Fruit fly (Drosophila melanogaster): ENCODE data around the gene Obp28a.

Gene Obp28a

DNA sequence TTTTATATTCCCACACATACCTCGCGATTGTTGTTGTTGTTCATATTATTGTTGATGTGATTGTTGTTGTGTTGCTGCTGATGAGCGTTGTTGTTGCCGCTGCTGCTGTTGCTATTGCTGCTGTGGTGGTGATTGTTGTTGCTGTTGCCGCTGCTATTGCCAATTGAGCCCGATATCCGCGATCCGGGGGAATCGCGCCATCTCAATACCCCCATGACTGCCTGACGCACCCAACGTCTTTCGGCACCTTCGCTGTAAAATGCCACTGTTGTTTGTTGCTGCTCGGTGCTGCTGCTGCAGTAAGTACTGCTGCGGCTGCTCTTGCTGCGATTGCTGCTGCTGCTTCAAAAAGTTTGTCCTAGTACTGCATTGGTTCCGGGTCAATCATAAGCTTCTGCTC is 32.0 kb upstream of the Obp28a start:
- TF ChIP-seq insv (optimal IDR thresholded peaks at IDR 0.05) = no peak
- TF ChIP-seq Sin3A (optimal IDR thresholded peaks at IDR 0.05) = no peak
- no peak for TF ChIP-seq h (optimal IDR thresholded peaks at IDR 0.05)
- TF ChIP-seq ttk (optimal IDR thresholded peaks at IDR 0.05) = no peak
- TF ChIP-seq psq (optimal IDR thresholded peaks at IDR 0.05) = no peak
- no peak for TF ChIP-seq Myc (optimal IDR thresholded peaks at IDR 0.05)

DNA sequence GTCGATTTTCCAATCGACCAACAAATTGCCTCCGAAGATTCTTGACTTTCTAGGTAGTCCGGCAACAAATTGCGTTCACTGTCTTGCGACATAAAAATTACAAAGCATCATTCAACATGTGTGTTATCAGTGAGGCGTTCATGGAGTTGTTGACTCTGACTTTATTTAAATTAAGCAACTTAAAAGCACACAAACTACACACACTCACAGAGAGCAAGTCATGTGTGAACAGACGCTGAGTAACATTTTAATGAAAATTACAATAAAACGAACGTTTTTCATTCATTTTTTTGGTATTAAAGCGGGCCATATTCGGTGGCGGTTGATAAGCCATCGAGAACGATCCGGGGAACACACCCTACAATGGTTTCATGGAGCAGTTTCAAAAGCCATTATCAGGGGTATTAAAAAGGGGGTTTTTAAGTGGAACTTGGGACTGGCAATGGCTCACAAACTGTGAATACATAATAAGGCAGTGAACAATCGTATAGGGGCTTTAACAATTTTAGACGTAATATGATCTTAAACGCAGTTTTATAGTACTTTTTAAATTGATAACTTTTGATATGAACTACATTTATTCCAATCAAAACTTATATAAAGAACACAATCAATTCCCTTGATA is 31.1 kb upstream of the Obp28a start:
- TF ChIP-seq h (optimal IDR thresholded peaks at IDR 0.05) = no peak
- no peak for TF ChIP-seq ttk (optimal IDR thresholded peaks at IDR 0.05)
- TF ChIP-seq Sin3A (optimal IDR thresholded peaks at IDR 0.05) = no peak
- no peak for TF ChIP-seq Myc (optimal IDR thresholded peaks at IDR 0.05)
- no peak for TF ChIP-seq psq (optimal IDR thresholded peaks at IDR 0.05)
- TF ChIP-seq insv (optimal IDR thresholded peaks at IDR 0.05) = no peak

DNA sequence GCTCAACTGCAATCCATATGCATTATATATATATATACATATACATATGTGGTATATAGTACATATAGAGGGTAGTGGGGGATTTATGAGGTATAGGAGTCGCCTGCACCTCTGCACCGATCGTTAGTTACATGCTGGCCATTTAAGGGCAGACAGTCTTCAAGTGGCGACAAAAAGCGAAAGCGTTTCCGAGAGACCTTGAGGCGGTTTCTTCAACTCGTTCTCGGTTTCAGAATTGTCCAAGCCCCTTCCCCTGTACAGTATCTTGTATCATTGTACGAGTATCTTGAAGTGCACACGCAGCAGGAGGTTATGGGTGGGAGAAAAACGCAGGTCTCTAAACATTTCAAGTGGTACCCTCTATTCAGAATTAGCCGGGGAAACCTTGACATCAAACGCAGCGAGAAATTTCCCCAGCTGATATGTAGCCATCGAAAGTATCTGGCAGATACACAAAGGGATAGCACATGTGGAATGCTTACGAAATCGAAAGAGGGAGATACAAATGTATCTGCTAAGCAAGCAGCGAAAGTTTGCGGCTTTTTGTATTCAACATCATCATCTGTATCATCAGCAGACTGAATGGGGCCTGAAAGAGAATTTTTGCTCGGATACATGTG is 29.9 kb upstream of the Obp28a start:
- TF ChIP-seq ttk (optimal IDR thresholded peaks at IDR 0.05) = no peak
- TF ChIP-seq h (optimal IDR thresholded peaks at IDR 0.05) = no peak
- TF ChIP-seq Sin3A (optimal IDR thresholded peaks at IDR 0.05) = no peak
- no peak for TF ChIP-seq insv (optimal IDR thresholded peaks at IDR 0.05)
- no peak for TF ChIP-seq psq (optimal IDR thresholded peaks at IDR 0.05)
- no peak for TF ChIP-seq Myc (optimal IDR thresholded peaks at IDR 0.05)

DNA sequence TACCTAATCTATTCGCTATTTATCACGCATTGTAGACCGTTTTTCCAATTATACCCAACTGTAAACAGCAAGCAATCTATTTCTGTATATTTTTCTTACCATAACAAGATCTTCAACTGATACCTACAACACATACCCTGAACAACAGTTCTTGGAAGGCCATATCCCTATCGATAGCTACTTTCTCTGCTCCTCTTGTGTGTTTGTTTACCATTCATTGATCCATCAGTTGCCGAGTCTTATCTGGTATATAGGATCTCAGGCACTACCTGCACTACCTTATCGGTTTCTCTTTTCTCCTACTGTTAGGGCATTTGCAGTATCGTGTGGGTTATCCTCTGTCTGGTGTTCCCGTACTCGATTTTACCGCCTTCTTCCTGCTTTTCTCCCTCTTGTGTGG is 29.0 kb upstream of the Obp28a start:
- TF ChIP-seq Myc (optimal IDR thresholded peaks at IDR 0.05) = no peak
- no peak for TF ChIP-seq Sin3A (optimal IDR thresholded peaks at IDR 0.05)
- no peak for TF ChIP-seq h (optimal IDR thresholded peaks at IDR 0.05)
- no peak for TF ChIP-seq insv (optimal IDR thresholded peaks at IDR 0.05)
- no peak for TF ChIP-seq psq (optimal IDR thresholded peaks at IDR 0.05)
- TF ChIP-seq ttk (optimal IDR thresholded peaks at IDR 0.05) = no peak

DNA sequence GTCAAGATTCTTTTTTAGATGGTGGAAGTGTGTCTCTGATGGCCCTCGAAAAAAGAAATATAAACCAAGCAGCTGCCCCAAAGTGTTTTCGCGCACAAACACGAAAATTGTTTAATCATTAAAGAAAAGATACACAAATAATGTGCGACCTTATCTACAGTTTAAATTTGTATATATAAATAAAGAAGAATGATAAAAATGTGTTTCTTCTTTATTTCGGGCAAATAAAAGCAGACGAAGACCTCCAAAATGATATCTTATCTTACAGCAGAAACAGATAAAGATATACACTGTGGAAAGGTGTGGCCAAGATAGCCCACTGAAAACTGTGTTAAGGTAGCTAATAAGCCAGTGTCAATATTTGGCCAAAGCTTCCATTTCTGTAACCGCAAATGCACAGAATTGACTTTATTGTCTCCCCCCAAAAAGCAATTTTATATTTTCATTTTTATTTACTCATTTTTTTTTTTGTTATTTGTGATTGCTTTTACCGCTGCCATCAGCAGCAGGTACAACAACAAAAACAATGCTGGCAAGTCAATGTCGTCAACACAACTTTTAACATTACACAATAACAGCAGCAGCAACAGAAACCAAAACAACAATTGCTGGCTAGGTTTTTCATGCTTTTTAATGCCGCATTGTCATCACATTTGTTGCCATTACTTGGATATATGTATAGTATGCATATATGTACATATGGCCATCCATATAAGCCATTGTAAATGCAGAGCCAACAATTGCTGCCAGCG is 28.1 kb upstream of the Obp28a start:
- TF ChIP-seq psq (optimal IDR thresholded peaks at IDR 0.05) (no peak), h (optimal IDR thresholded peaks at IDR 0.05) (no peak), insv (optimal IDR thresholded peaks at IDR 0.05) (no peak), Myc (optimal IDR thresholded peaks at IDR 0.05) (no peak), ttk (optimal IDR thresholded peaks at IDR 0.05) (no peak), Sin3A (optimal IDR thresholded peaks at IDR 0.05) (no peak)

DNA sequence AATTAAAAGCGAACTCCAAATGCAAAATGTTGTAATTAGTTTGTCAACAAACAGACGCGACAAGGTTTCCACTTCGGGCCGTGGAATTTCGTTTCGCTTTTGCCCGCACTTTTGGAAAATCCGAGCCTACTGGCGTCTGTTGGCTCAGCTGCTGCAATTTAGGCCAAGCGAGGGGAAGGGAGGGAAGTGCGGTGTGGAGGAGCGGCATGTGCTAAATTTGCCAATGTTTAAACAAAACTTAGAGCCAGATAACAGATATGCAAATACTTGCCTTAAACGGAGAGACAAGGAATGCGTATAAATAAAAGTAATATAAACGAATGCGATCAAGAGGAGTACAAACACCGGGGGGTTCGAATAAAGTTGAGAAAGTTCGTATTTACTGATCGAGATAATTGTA is 26.4 kb upstream of the Obp28a start:
- TF ChIP-seq Myc (optimal IDR thresholded peaks at IDR 0.05) = no peak
- no peak for TF ChIP-seq psq (optimal IDR thresholded peaks at IDR 0.05)

DNA sequence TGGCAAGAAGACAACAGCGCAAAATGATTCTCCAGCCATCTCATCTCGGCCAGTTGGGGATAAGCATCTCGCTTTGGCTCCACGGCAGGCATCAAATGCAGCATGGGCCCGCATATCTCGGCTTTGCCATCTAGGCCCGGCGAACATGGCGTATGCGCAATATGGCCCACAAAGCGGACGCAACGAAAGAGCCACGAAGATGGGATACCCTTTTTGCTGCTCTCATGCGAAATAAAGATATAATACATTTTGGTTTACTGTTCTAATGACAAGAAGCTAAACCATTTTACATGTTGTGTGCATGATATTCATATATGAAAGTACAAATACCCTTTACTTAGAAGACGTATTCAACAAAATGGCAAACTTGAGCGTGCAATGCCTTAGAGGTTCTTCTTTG is 25.6 kb upstream of the Obp28a start:
- no peak for TF ChIP-seq ttk (optimal IDR thresholded peaks at IDR 0.05)
- no peak for TF ChIP-seq psq (optimal IDR thresholded peaks at IDR 0.05)
- no peak for TF ChIP-seq Myc (optimal IDR thresholded peaks at IDR 0.05)

DNA sequence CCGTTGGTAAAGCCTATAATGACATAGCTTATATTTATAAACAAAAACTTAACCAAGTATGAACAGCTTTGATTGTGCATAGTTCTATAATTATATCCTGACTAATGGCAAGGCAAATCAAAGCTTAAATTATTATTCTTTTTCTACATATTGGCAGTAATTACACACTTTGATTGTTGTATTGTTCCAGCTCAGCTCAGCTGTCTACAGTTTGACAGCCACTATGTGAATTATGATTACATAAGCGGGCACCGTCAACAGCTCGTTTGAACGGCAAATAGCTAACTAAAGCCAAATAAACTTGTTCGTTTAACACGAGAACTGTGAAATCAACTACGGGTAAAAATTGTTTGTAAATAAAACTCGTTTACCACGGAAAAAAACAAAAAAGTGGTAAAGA is 24.5 kb upstream of the Obp28a start:
- no peak for TF ChIP-seq ttk (optimal IDR thresholded peaks at IDR 0.05)

DNA sequence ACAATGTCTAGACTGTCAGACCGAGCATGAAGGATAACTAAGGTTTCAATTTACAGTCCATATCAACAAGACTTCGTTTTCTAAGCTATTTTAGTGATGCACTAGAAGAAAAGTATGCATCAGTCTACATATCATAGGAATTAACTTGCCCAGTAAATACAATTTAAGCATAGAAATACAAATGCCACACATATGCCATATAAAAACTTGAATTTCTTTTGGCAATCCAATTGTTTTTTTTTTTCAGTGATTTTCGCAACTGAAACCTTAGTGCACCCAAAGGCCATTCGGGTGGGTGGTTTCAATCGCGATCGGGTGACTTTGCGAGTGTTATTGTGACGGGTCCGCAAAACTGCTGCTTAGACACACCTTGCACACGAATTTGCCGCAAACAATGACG is 23.4 kb upstream of the Obp28a start:
- TF ChIP-seq Myc (optimal IDR thresholded peaks at IDR 0.05) (no peak), ttk (optimal IDR thresholded peaks at IDR 0.05) (no peak), h (optimal IDR thresholded peaks at IDR 0.05) (no peak), psq (optimal IDR thresholded peaks at IDR 0.05) (no peak), Sin3A (optimal IDR thresholded peaks at IDR 0.05) (no peak), insv (optimal IDR thresholded peaks at IDR 0.05) (no peak)

DNA sequence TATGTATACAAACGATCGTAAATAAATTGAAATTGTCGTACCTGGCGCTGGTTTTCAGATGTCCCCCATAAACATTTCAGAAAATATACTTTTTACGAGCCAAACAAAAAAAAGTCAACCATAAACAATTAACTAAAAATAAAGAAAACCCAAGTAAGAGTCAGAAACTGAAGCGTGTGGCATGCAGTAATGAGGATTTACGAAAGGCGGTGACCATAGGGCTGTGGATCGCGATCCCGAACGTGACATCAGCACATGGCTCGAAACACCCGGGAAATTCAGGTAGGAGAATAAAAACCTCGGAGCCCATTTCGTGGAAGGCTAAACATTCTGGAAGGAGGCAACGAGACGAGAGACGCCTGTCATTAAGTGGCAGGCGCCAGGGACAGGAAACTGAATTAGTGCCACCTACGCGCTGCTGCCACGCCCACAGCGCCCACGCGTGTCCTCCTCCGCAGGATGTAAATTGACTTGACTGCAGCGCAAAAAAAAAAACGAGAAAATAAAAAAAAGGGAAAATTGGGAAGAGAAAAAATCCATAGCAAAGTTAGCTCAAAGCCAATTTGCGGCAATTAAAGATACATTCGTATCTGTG is 22.5 kb upstream of the Obp28a start:
- TF ChIP-seq psq (optimal IDR thresholded peaks at IDR 0.05) (no peak), Sin3A (optimal IDR thresholded peaks at IDR 0.05) (no peak), Myc (optimal IDR thresholded peaks at IDR 0.05) (no peak), h (optimal IDR thresholded peaks at IDR 0.05) (no peak), ttk (optimal IDR thresholded peaks at IDR 0.05) (no peak), insv (optimal IDR thresholded peaks at IDR 0.05) (no peak)

DNA sequence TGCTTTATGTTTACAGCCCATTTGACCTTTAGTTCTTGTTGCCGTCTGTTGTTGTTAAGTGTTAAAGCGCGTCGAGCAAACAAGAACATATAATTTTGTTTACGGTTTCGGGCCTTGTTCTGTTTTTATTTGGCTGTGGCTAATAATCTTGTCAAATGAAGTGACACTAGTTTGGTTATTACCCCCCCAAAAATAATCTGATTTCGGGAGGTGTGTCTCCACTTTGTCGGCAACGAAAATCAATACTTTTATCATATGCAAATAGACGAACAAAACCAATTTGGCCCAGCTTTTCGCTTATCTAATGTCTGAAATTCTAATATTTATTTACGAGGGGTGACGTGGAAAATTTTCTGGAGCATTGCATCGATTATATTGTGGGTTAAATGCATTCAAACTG is 21.7 kb upstream of the Obp28a start:
- TF ChIP-seq ttk (optimal IDR thresholded peaks at IDR 0.05) (no peak), Sin3A (optimal IDR thresholded peaks at IDR 0.05) (no peak), insv (optimal IDR thresholded peaks at IDR 0.05) (no peak), Myc (optimal IDR thresholded peaks at IDR 0.05) (no peak), h (optimal IDR thresholded peaks at IDR 0.05) (no peak), psq (optimal IDR thresholded peaks at IDR 0.05) (no peak)

DNA sequence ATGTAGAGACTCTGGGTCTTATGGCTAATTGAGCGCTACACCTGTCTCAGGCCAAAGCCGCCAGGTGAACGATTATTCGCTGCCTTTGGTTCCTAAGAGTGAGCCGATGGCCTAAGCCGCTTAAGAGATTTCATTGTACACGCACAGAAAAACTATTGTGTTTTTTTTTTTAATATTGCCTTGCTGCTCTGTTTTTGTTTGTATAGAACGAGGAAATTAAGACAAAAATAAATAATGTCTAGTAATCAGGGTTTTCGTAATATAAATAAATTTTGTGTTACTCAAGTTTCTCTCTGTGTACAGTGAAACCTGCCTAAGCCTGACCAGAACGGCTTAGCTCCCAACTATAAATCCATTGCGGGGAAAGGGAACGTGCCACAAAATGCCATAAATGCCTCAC is 18.2 kb upstream of the Obp28a start:
- TF ChIP-seq h (optimal IDR thresholded peaks at IDR 0.05) = no peak
- TF ChIP-seq psq (optimal IDR thresholded peaks at IDR 0.05) = no peak
- no peak for TF ChIP-seq ttk (optimal IDR thresholded peaks at IDR 0.05)

All from Kc167 (cell line).